Worm (Caenorhabditis elegans) whole organism, midembryonic: Measurements from ENCODE around the gene ZC132.9.

ENCODE experiments used
- T22C8.4 ChIP-seq: fragments of 200-800 bp; sonication (Bioruptor generic); IDR thresholded peaks from 2 replicates; pipeline ENCODE4 v1.3.6; 2022; ENCODE audit warnings: missing genetic modification characterization, missing compliant biosample characterization
- flt-1 ChIP-seq: fragments of 200-800 bp; sonication (Bioruptor generic); IDR thresholded peaks from 2 replicates; pipeline ENCODE4 v1.3.6; 2022; ENCODE audit warnings: missing genetic modification characterization, missing compliant biosample characterization
- ztf-29 ChIP-seq: fragments of 200-800 bp; sonication (Bioruptor generic); IDR thresholded peaks from 2 replicates; pipeline ENCODE4 v1.3.6; 2022; ENCODE audit warnings: missing genetic modification reagents, missing genetic modification characterization, missing compliant biosample characterization

DNA sequence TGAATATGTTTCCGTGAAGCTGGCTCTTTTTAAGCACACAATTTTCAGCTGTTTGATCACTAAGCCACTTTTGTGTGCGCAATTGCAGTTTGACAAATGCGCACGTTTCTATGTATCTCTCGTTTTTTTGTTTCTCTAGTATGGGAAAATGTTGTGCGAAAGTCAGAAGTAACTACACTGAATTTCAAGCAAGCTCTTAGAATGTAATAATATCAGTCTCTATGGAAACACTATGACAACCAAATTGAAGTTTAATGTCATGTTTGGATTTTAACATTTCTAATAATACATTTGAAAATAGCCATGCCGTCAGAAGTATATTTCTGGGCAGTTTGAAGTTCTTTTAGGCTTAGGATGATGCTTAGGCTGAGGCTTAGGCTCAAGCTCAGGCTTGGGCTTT, at the start of gene ZC132.9:
- TF ChIP-seq flt-1 (GFP tag; lab: Robert Waterston, UW) (no peak), ztf-29 (no peak), T22C8.4 (GFP tag; lab: Robert Waterston, UW) (no peak)
